Worm (Caenorhabditis elegans) whole organism, L2 larva: ENCODE data around the gene cbp-2.

Source experiments
- elt-1 ChIP-seq: fragments of 150-350 bp; optimal IDR thresholded peaks from 2 replicates; lab custom pipeline; 2014; ENCODE audit warnings: missing biosample characterization, missing genetic modification characterization
- sma-3 ChIP-seq: sonication (generic microtip); optimal IDR thresholded peaks from 2 replicates; lab custom pipeline; 2016; ENCODE audit warnings: missing genetic modification reagents, missing genetic modification characterization, missing compliant biosample characterization
- snpc-4 ChIP-seq: fragments of 150-350 bp; optimal IDR thresholded peaks from 2 replicates; lab custom pipeline; 2014; ENCODE audit warnings: missing biosample characterization, missing genetic modification characterization

DNA sequence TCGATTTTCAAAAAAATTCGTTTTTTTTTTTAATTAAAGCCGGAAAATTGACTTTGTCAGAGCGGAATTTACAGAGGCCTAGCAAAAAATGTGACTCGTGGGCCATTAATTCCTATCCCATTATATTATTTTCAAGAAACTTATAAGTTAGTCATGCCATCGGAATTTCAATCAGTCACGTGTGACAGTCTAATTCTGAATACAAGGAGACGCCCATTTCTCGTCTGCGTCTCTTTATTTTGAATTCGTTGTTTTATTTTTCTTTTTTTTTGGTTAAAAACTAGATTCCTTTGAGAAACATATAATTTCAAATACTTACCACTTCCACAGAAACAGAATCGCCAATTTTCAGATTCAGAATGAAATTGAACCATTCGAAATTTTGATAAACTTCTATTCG lies 14.2 kb upstream of the cbp-2 start:
- TF ChIP-seq sma-3 (peak; percentile 3), snpc-4 (tag; lab: Kevin White, UChicago) (no peak), elt-1 (tag; lab: Kevin White, UChicago) (no peak)
